Fruit fly (Drosophila melanogaster) whole organism, prepupa: Measurements from ENCODE around the gene atms.

Experiments
- Gug ChIP-seq: fragments of 200-800 bp; sonication (Bioruptor generic); IDR thresholded peaks from 2 replicates; pipeline ENCODE4 v1.3.6; 2022; ENCODE audit warnings: missing biosample characterization, missing genetic modification characterization
- Sox102F ChIP-seq: fragments of 200-800 bp; sonication (Bioruptor generic); optimal IDR thresholded peaks from 2 replicates; lab custom pipeline; 2016; ENCODE audit warnings: missing biosample characterization, mild to moderate bottlenecking, missing genetic modification characterization
- achi ChIP-seq: fragments of 200-800 bp; sonication (Bioruptor generic); optimal IDR thresholded peaks from 3 replicates; lab custom pipeline; 2016; ENCODE audit warnings: missing biosample characterization, missing genetic modification characterization
- fd59A ChIP-seq: fragments of 200-800 bp; sonication (Bioruptor generic); optimal IDR thresholded peaks from 2 replicates; lab custom pipeline; 2017; ENCODE audit warnings: missing biosample characterization, mild to moderate bottlenecking, missing genetic modification characterization, missing genetic modification reagents
- fkh ChIP-seq: fragments of 200-800 bp; sonication (Bioruptor generic); optimal IDR thresholded peaks from 3 replicates; lab custom pipeline; 2017; ENCODE audit warnings: missing biosample characterization, mild to moderate bottlenecking, missing genetic modification characterization, moderate library complexity
- lz ChIP-seq: fragments of 200-800 bp; sonication (Bioruptor generic); optimal IDR thresholded peaks from 3 replicates; lab custom pipeline; 2016; ENCODE audit warnings: missing biosample characterization, missing genetic modification characterization

- TF ChIP-seq lz (GFP tag; lab: Kevin White, UChicago): no peak
- no peak for TF ChIP-seq Sox102F (GFP tag; lab: Kevin White, UChicago)
- TF ChIP-seq fkh (GFP tag; lab: Kevin White, UChicago): no peak
- no peak for TF ChIP-seq fd59A (GFP tag; lab: Kevin White, UChicago)
- no peak for TF ChIP-seq Gug (GFP tag; lab: Robert Waterston, UW)
- TF ChIP-seq achi: no peak
Measured at dm6 chr3R:4717586-4717985, 32.2 kb upstream of the atms start.
